Worm (Caenorhabditis elegans) whole organism, young adult: Measurements from ENCODE around the gene pqn-25.

Source experiments
- B0035.1 ChIP-seq: sonication (generic microtip); optimal IDR thresholded peaks from 2 replicates; lab custom pipeline; 2016; ENCODE audit warnings: missing genetic modification characterization, mild to moderate bottlenecking, missing compliant biosample characterization, missing genotype, missing genetic modification reagents
- C17E4.6 ChIP-seq: fragments of 200-800 bp; sonication (Bioruptor generic); IDR thresholded peaks from 2 replicates; pipeline ENCODE4 v1.3.6; 2022; ENCODE audit warnings: missing genetic modification reagents, missing genetic modification characterization, missing compliant biosample characterization
- D2030.7 ChIP-seq: fragments of 200-800 bp; sonication (Bioruptor generic); IDR thresholded peaks from 2 replicates; pipeline ENCODE4 v1.3.6; 2022; ENCODE audit warnings: missing genetic modification reagents, missing genetic modification characterization, missing compliant biosample characterization
- F23B12.7 ChIP-seq: sonication (generic microtip); optimal IDR thresholded peaks from 2 replicates; lab custom pipeline; 2017; ENCODE audit warnings: missing genetic modification characterization, mild to moderate bottlenecking, missing compliant biosample characterization, antibody characterized with exemption, moderate library complexity; ENCODE audit not compliant: insufficient read depth
- F39B2.1 ChIP-seq: fragments of 200-800 bp; sonication (Bioruptor generic); IDR thresholded peaks from 2 replicates; pipeline ENCODE4 v1.3.6; 2022; ENCODE audit warnings: missing genetic modification reagents, missing genetic modification characterization, missing compliant biosample characterization
- F52B5.7 ChIP-seq: sonication (generic microtip); optimal IDR thresholded peaks from 2 replicates; lab custom pipeline; 2016; ENCODE audit warnings: mild to moderate bottlenecking, missing genetic modification characterization, missing compliant biosample characterization
- F55B11.4 ChIP-seq: sonication (generic microtip); optimal IDR thresholded peaks from 2 replicates; lab custom pipeline; 2016; ENCODE audit warnings: missing compliant biosample characterization, missing genetic modification characterization, borderline replicate concordance; ENCODE audit not compliant: insufficient read depth
- F57C9.4 ChIP-seq: sonication (generic microtip); optimal IDR thresholded peaks from 2 replicates; lab custom pipeline; 2017; ENCODE audit warnings: mild to moderate bottlenecking, missing genetic modification characterization, missing compliant biosample characterization
- T07F8.4 ChIP-seq: sonication (generic microtip); optimal IDR thresholded peaks from 2 replicates; lab custom pipeline; 2016; ENCODE audit warnings: mild to moderate bottlenecking, missing genetic modification characterization, moderate library complexity, missing compliant biosample characterization
- Y56A3A.18 ChIP-seq: fragments of 200-800 bp; sonication (Bioruptor generic); IDR thresholded peaks from 2 replicates; pipeline ENCODE4 v1.3.6; 2022; ENCODE audit warnings: missing genetic modification reagents, missing genetic modification characterization, missing compliant biosample characterization
- Y79H2A.3 ChIP-seq: fragments of 200-800 bp; sonication (Bioruptor generic); conservative IDR thresholded peaks from 2 replicates; pipeline ENCODE4 v1.3.6; 2022; ENCODE audit warnings: missing genetic modification reagents, missing genetic modification characterization, missing compliant biosample characterization
- Y95B8A.8 ChIP-seq: fragments of 200-800 bp; sonication (Bioruptor generic); IDR thresholded peaks from 2 replicates; pipeline ENCODE4 v1.3.6; 2022; ENCODE audit warnings: missing genetic modification reagents, missing genetic modification characterization, missing compliant biosample characterization
- cebp-1 ChIP-seq, 2 experiments: fragments of 200-800 bp in 1 of 2; sonication (Bioruptor generic) in 1 of 2; sonication (generic microtip) in 1 of 2; IDR thresholded peaks in 1 of 2; optimal IDR thresholded peaks in 1 of 2; 2 replicates each; pipeline versions ENCODE4 v1.3.6 to Lab custom; 2017 to 2022; ENCODE audit warnings: missing compliant biosample characterization in 2 of 2, missing genetic modification characterization in 2 of 2, mild to moderate bottlenecking in 1 of 2, missing genetic modification reagents in 1 of 2, moderate library complexity in 1 of 2
- ceh-100 ChIP-seq: fragments of 200-800 bp; sonication (Bioruptor generic); IDR thresholded peaks from 2 replicates; pipeline ENCODE4 v1.3.6; 2022; ENCODE audit warnings: missing genetic modification reagents, missing genetic modification characterization, missing compliant biosample characterization
- ceh-79 ChIP-seq: sonication (generic microtip); optimal IDR thresholded peaks from 2 replicates; lab custom pipeline; 2017; ENCODE audit warnings: mild to moderate bottlenecking, missing genetic modification characterization, missing compliant biosample characterization
- dox-1 ChIP-seq: fragments of 200-800 bp; sonication (Bioruptor generic); IDR thresholded peaks from 2 replicates; pipeline ENCODE4 v1.3.6; 2022; ENCODE audit warnings: missing genetic modification reagents, missing genetic modification characterization, missing compliant biosample characterization
- dpff-1 ChIP-seq: sonication (generic microtip); optimal IDR thresholded peaks from 2 replicates; lab custom pipeline; 2017; ENCODE audit warnings: mild to moderate bottlenecking, missing genetic modification characterization, missing compliant biosample characterization
- efl-1 ChIP-seq: fragments of 150-350 bp; optimal IDR thresholded peaks from 2 replicates; lab custom pipeline; 2014; ENCODE audit warnings: missing biosample characterization, missing genetic modification reagents, missing genetic modification characterization
- egl-18 ChIP-seq: fragments of 200-800 bp; sonication (Bioruptor generic); IDR thresholded peaks from 2 replicates; pipeline ENCODE4 v1.3.6; 2022; ENCODE audit warnings: missing genetic modification reagents, missing genetic modification characterization, missing compliant biosample characterization
- ekl-4 ChIP-seq: fragments of 200-800 bp; sonication (Bioruptor generic); IDR thresholded peaks from 2 replicates; pipeline ENCODE4 v1.3.6; 2022; ENCODE audit warnings: missing genetic modification reagents, missing genetic modification characterization, missing compliant biosample characterization
- fkh-3 ChIP-seq: sonication (generic microtip); optimal IDR thresholded peaks from 2 replicates; lab custom pipeline; 2016; ENCODE audit warnings: mild to moderate bottlenecking, missing genetic modification characterization, missing compliant biosample characterization
- gei-17 ChIP-seq: fragments of 200-800 bp; sonication (Bioruptor generic); optimal IDR thresholded peaks from 2 replicates; lab custom pipeline; 2018; ENCODE audit warnings: mild to moderate bottlenecking, missing genetic modification characterization, missing compliant biosample characterization
- hlh-26 ChIP-seq: fragments of 200-800 bp; sonication (Bioruptor generic); conservative IDR thresholded peaks from 2 replicates; pipeline ENCODE4 v1.3.6; 2022; ENCODE audit warnings: missing genetic modification reagents, missing genetic modification characterization, missing compliant biosample characterization
- hmg-20 ChIP-seq: fragments of 200-800 bp; sonication (Bioruptor generic); IDR thresholded peaks from 2 replicates; pipeline ENCODE4 v1.3.6; 2022; ENCODE audit warnings: missing genetic modification reagents, missing genetic modification characterization, missing compliant biosample characterization
- hrde-1 ChIP-seq: sonication (generic microtip); optimal IDR thresholded peaks from 2 replicates; lab custom pipeline; 2016; ENCODE audit warnings: missing genetic modification characterization, mild to moderate bottlenecking, missing compliant biosample characterization, moderate library complexity, missing genotype, missing genetic modification reagents, borderline replicate concordance
- lag-1 ChIP-seq: fragments of 200-800 bp; sonication (Bioruptor generic); IDR thresholded peaks from 2 replicates; pipeline ENCODE4 v1.3.6; 2022; ENCODE audit warnings: missing genetic modification reagents, missing genetic modification characterization, missing compliant biosample characterization
- let-526 ChIP-seq: fragments of 200-800 bp; sonication (Bioruptor generic); IDR thresholded peaks from 2 replicates; pipeline ENCODE4 v1.3.6; 2022; ENCODE audit warnings: missing genetic modification reagents, missing genetic modification characterization, missing compliant biosample characterization
- lin-54 ChIP-seq: fragments of 200-800 bp; sonication (Bioruptor generic); optimal IDR thresholded peaks from 2 replicates; lab custom pipeline; 2018; ENCODE audit warnings: mild to moderate bottlenecking, missing genetic modification characterization, missing compliant biosample characterization
- madf-10 ChIP-seq: sonication (generic microtip); optimal IDR thresholded peaks from 2 replicates; lab custom pipeline; 2016; ENCODE audit warnings: mild to moderate bottlenecking, missing genetic modification characterization, missing compliant biosample characterization
- mes-4 ChIP-seq: sonication (generic microtip); optimal IDR thresholded peaks from 2 replicates; lab custom pipeline; 2016; ENCODE audit warnings: missing genotype, missing genetic modification characterization, missing compliant biosample characterization
- nfya-1 ChIP-seq: sonication (generic microtip); optimal IDR thresholded peaks from 2 replicates; lab custom pipeline; 2017; ENCODE audit warnings: antibody characterized with exemption, missing compliant biosample characterization, missing genetic modification characterization, borderline replicate concordance; ENCODE audit not compliant: insufficient read depth
- nfya-2 ChIP-seq: fragments of 200-800 bp; sonication (Bioruptor generic); IDR thresholded peaks from 2 replicates; pipeline ENCODE4 v1.3.6; 2022; ENCODE audit warnings: missing genetic modification reagents, missing genetic modification characterization, missing compliant biosample characterization
- nhr-179 ChIP-seq: sonication (generic microtip); optimal IDR thresholded peaks from 2 replicates; lab custom pipeline; 2016; ENCODE audit warnings: mild to moderate bottlenecking, missing genetic modification characterization, missing compliant biosample characterization
- nhr-80 ChIP-seq: sonication (generic microtip); optimal IDR thresholded peaks from 2 replicates; lab custom pipeline; 2016; ENCODE audit warnings: missing genetic modification characterization, missing compliant biosample characterization
- rcor-1 ChIP-seq: fragments of 200-800 bp; sonication (Bioruptor generic); IDR thresholded peaks from 2 replicates; pipeline ENCODE4 v1.3.6; 2022; ENCODE audit warnings: missing genetic modification reagents, missing genetic modification characterization, missing compliant biosample characterization
- rec-8 ChIP-seq, 2 experiments: sonication (generic microtip); optimal IDR thresholded peaks; 2 replicates each; lab custom pipeline; 2016; ENCODE audit warnings: mild to moderate bottlenecking in 2 of 2, missing genetic modification characterization in 2 of 2, missing genetic modification reagents in 2 of 2, missing genotype in 2 of 2, missing biosample characterization in 1 of 2, missing compliant biosample characterization in 1 of 2, moderate library complexity in 1 of 2
- snpc-1.3 ChIP-seq: sonication (generic microtip); optimal IDR thresholded peaks from 2 replicates; lab custom pipeline; 2017; ENCODE audit warnings: missing genetic modification characterization, mild to moderate bottlenecking, missing compliant biosample characterization, antibody characterized with exemption, moderate library complexity, missing genotype, missing genetic modification reagents; ENCODE audit not compliant: insufficient read depth
- snpc-3.4 ChIP-seq: sonication (generic microtip); optimal IDR thresholded peaks from 2 replicates; lab custom pipeline; 2017; ENCODE audit warnings: missing genetic modification characterization, mild to moderate bottlenecking, missing compliant biosample characterization, antibody characterized with exemption, moderate library complexity, missing genotype, missing genetic modification reagents
- sptf-2 ChIP-seq: fragments of 200-800 bp; sonication (Bioruptor generic); optimal IDR thresholded peaks from 2 replicates; lab custom pipeline; 2018; ENCODE audit warnings: mild to moderate bottlenecking, missing genetic modification characterization, missing compliant biosample characterization
- zfh-2 ChIP-seq: fragments of 200-800 bp; sonication (Bioruptor generic); conservative IDR thresholded peaks from 2 replicates; pipeline ENCODE4 v1.3.6; 2022; ENCODE audit warnings: missing genetic modification reagents, missing genetic modification characterization, missing compliant biosample characterization
- zim-3 ChIP-seq: sonication (generic microtip); optimal IDR thresholded peaks from 2 replicates; lab custom pipeline; 2017; ENCODE audit warnings: mild to moderate bottlenecking, missing genetic modification characterization, moderate library complexity, missing compliant biosample characterization
- ztf-28 ChIP-seq: fragments of 200-800 bp; sonication (Bioruptor generic); IDR thresholded peaks from 2 replicates; pipeline ENCODE4 v1.3.6; 2022; ENCODE audit warnings: missing genetic modification reagents, missing genetic modification characterization, missing compliant biosample characterization
- ztf-3 ChIP-seq: fragments of 200-800 bp; sonication (Bioruptor generic); optimal IDR thresholded peaks from 2 replicates; lab custom pipeline; 2018; ENCODE audit warnings: mild to moderate bottlenecking, missing genetic modification characterization, missing compliant biosample characterization
- ztf-6 ChIP-seq: fragments of 200-800 bp; sonication (Bioruptor generic); IDR thresholded peaks from 2 replicates; pipeline ENCODE4 v1.3.6; 2022; ENCODE audit warnings: missing genetic modification reagents, missing genetic modification characterization, missing compliant biosample characterization

Gene pqn-25

DNA sequence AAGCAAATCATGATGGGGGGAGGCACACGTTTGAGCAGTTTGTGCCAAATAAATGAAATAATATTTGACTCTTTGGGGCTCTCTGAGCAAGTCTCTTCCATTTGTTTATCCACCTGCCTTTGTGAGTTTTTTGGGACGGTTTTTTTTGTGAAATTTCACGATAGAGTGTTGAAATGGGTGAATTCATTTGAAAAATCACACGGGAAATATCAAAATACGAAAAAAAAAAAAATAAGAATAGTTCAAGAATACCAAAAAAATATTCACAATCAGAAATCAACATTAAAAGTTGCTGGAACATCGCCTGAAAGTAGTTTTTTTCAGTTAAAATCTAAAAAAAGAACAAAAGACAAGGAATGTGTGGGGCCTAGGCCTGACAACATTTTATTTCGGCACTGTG is at the start of gene pqn-25:
pqn-25 (minus strand) TSS at position 101 of the 400 bp plus-strand sequence.
- TF ChIP-seq F52B5.7 (tag; lab: Kevin White, UChicago): no peak
- TF ChIP-seq Y79H2A.3 (GFP tag; lab: Robert Waterston, UW): no peak
- no peak for TF ChIP-seq hmg-20 (GFP tag; lab: Robert Waterston, UW)
- no peak for TF ChIP-seq fkh-3 (tag; lab: Kevin White, UChicago)
- TF ChIP-seq F55B11.4 (tag; lab: Kevin White, UChicago): no peak
- no peak for TF ChIP-seq madf-10
- TF ChIP-seq rcor-1 (GFP tag; lab: Robert Waterston, UW): no peak

DNA sequence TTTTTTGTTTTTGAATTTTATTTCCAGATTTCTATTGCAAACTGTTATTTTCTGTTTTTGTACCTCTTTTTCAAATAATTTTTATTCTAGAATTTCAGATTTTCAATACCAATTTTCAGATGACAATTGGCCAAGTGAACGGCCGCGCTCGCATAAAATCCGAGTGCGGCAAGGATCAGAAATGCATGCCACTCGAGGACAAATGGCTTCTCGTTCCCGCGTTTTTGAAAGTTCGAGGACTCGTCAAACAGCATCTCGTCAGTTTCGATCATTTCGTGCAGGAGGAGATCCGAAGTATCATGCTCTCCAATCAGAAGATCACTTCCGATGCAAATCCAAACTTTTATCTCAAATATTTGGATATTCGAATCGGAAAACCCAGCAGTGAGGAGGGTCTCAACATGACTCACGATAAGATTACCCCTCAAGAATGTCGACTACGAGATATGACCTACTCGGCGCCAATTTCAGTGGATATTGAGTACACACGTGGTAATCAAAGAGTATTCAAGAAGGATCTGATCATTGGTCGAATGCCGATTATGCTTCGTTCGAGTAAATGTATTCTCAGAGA is 44.9 kb upstream of the pqn-25 start, which contains the start of gene rpc-2:
rpc-2 (plus strand) TSS at position 120 of the 574 bp plus-strand sequence.
- TF ChIP-seq D2030.7: no peak
- no peak for TF ChIP-seq F57C9.4 (tag; lab: Kevin White, UChicago)
- TF ChIP-seq cebp-1 (GFP tag; IDR thresholded peaks at IDR 0.05; lab: Robert Waterston, UW): no peak
- peak; percentile 55 for TF ChIP-seq cebp-1 (tag; optimal IDR thresholded peaks at IDR 0.05; lab: Kevin White, UChicago)
- TF ChIP-seq B0035.1 (tag; lab: Kevin White, UChicago): peak; percentile 9
- TF ChIP-seq ztf-28 (GFP tag; lab: Robert Waterston, UW): no peak
- TF ChIP-seq F23B12.7 (tag; lab: Kevin White, UChicago): no peak
- TF ChIP-seq dox-1 (GFP tag; lab: Robert Waterston, UW): 0 out of 2 replicates have a peak, but pooled peaks have one; percentile 15
- peak in 1 of 2 experiments; percentile 24 for TF ChIP-seq rec-8 (tag; optimal IDR thresholded peaks at IDR 0.05; lab: Kevin White, UChicago)
- 0 out of 2 replicates have a peak, but pooled peaks have one; percentile 51 for TF ChIP-seq hmg-20 (GFP tag; lab: Robert Waterston, UW)
- no peak for TF ChIP-seq efl-1 (GFP tag; lab: Kevin White, UChicago)
- TF ChIP-seq F39B2.1: no peak
- no peak for TF ChIP-seq egl-18 (GFP tag; lab: Robert Waterston, UW)
- TF ChIP-seq ztf-3 (GFP tag; lab: Kevin White, UChicago): no peak
- TF ChIP-seq gei-17: no peak
- TF ChIP-seq lin-54 (GFP tag; lab: Kevin White, UChicago): no peak
- no peak for TF ChIP-seq nhr-80 (tag; lab: Kevin White, UChicago)
- peak; percentile 43; the same call in 1 of the 2 replicates for TF ChIP-seq zfh-2
- TF ChIP-seq snpc-3.4 (tag; lab: Kevin White, UChicago): no peak
- no peak for TF ChIP-seq let-526 (GFP tag; lab: Robert Waterston, UW)
- no peak for TF ChIP-seq nfya-1 (tag; lab: Kevin White, UChicago)
- no peak for TF ChIP-seq lag-1 (GFP tag; lab: Robert Waterston, UW)
- TF ChIP-seq C17E4.6: no peak
- TF ChIP-seq ztf-6 (GFP tag; lab: Robert Waterston, UW): no peak
- TF ChIP-seq Y95B8A.8 (GFP tag; lab: Robert Waterston, UW): peak; percentile 38; the same call in 1 of the 2 replicates
- peak; percentile 26 for TF ChIP-seq madf-10
- TF ChIP-seq snpc-1.3: no peak
- TF ChIP-seq mes-4: no peak
- TF ChIP-seq hlh-26 (GFP tag; lab: Robert Waterston, UW): no peak
- no peak for TF ChIP-seq sptf-2 (GFP tag; lab: Kevin White, UChicago)
- TF ChIP-seq zim-3 (tag; lab: Kevin White, UChicago): no peak
- no peak for TF ChIP-seq ceh-100 (GFP tag; lab: Robert Waterston, UW)
- no peak for TF ChIP-seq ceh-79 (tag; lab: Kevin White, UChicago)
- TF ChIP-seq Y56A3A.18 (GFP tag; lab: Robert Waterston, UW): peak; percentile 59; the same call in 1 of the 2 replicates
- TF ChIP-seq ekl-4: peak; percentile 51
- 0 out of 2 replicates have a peak, but pooled peaks have one; percentile 76 for TF ChIP-seq nfya-2 (GFP tag; lab: Robert Waterston, UW)
- no peak for TF ChIP-seq nhr-179 (tag; lab: Kevin White, UChicago)
- TF ChIP-seq T07F8.4 (tag; lab: Kevin White, UChicago): no peak
- TF ChIP-seq hrde-1 (tag; lab: Kevin White, UChicago): no peak
- TF ChIP-seq dpff-1 (tag; lab: Kevin White, UChicago): peak; percentile 74
